Fruit fly (Drosophila melanogaster): Measurements from ENCODE around the gene CG34328.

The CG34328 gene

DNA sequence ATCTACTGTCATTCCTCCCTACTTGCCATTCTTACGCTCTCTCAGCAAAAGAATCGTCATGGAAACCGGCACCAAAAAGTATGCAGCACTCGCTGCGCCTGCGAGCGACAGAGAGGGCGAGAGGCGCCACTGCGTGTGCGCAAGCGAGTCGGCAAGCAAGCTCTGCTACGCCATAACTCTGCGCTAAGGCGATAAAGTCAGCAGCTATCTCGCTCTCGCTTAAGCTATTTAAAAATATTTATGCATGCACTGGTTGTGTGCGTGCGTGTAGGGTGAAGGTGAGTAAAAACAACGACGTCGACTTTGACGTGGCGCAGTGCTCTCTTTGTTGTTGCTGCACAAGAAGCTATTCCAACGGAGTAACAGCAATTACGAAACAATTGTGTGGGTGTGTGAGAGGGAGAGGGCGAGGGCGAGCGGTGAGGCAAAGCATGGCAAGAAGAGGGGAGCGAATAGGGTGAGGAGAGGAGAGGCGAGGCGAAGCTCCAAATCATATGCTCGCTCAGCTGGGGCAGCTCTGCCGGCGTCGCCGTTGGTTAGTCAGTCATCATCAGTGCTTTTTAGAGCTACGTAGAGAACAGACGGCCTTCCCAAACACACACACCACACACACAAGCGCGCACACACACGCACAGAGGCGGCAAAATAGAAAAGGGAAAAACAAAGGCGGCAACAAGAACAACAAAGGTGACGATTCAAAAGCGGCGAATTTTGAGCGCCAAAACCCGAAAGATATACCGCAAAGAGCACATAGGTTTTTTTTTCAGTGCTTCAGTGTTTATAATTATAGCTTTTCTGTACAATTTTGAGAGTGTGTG lies 33.6 kb downstream of the CG34328 start, which contains the start of gene CrebB (continued):
- TF ChIP-seq gt (GFP tag; IDR thresholded peaks at IDR 0.05) (no peak), MBD-R2 (GFP tag; IDR thresholded peaks at IDR 0.05) (peak; percentile 10; the same call in 1 of the 2 replicates), CG1792 (GFP tag; optimal IDR thresholded peaks at IDR 0.05) (no peak), MTF-1 (GFP tag; optimal IDR thresholded peaks at IDR 0.05; ENCODE audit: borderline replicate concordance) (peak; percentile 36), CG2129 (GFP tag; IDR thresholded peaks at IDR 0.05; ENCODE audit: partially characterized antibody) (no peak), al (GFP tag; IDR thresholded peaks at IDR 0.05) (peak; percentile 13; the same call in 1 of the 2 replicates), ase (GFP tag; IDR thresholded peaks at IDR 0.05) (no peak), onecut (GFP tag; IDR thresholded peaks at IDR 0.05) (0 out of 2 replicates have a peak, but pooled peaks have one; percentile 4), ash1 (GFP tag; optimal IDR thresholded peaks at IDR 0.05) (no peak), p53 (GFP tag; optimal IDR thresholded peaks at IDR 0.05) (no peak), kni (GFP tag; optimal IDR thresholded peaks at IDR 0.05) (peak; percentile 91), CG10321 (GFP tag; IDR thresholded peaks at IDR 0.05) (peak; percentile 94), hb (GFP tag; IDR thresholded peaks at IDR 0.05; ENCODE audit: partially characterized antibody) (no peak), CG10147 (GFP tag; optimal IDR thresholded peaks at IDR 0.05) (no peak), vvl (GFP tag; IDR thresholded peaks at IDR 0.05) (peak; percentile 88), Six4 (GFP tag; optimal IDR thresholded peaks at IDR 0.05) (no peak), chif (GFP tag; optimal IDR thresholded peaks at IDR 0.05) (no peak), odd (GFP tag; optimal IDR thresholded peaks at IDR 0.05) (no peak), hth (optimal IDR thresholded peaks at IDR 0.05) (no peak)

DNA sequence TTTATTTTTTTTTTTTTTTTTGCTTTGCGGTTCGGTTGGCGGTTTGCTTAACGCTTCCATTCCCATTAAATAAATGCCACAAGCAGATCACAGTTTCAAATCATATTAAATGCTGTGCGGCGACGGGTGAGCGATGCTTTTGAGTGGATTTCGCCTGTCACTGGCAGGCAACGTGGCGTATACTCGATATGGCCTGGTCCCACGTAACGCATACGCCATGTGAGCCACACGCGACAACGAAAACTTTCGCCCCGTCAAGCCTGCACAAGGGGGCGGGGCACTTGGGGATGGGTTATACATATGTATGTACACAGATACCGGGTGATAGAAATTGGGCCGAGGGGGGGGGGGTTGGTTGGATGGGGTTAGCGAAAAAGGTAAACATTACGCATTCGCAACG lies 34.9 kb downstream of the CG34328 start:
- TF ChIP-seq CG4404 (GFP tag; IDR thresholded peaks at IDR 0.05), result no peak
- no peak for TF ChIP-seq CG8478 (optimal IDR thresholded peaks at IDR 0.05)
- TF ChIP-seq pan (optimal IDR thresholded peaks at IDR 0.05), result no peak
- no peak for TF ChIP-seq pan (GFP tag; optimal IDR thresholded peaks at IDR 0.05 in 1 of 2, IDR thresholded peaks at IDR 0.05 in 1 of 2)
- no peak for TF ChIP-seq caup (GFP tag; optimal IDR thresholded peaks at IDR 0.05; ENCODE audit: severe bottlenecking)
- TF ChIP-seq H15 (GFP tag; IDR thresholded peaks at IDR 0.05), result no peak
- no peak for TF ChIP-seq Jarid2 (GFP tag; optimal IDR thresholded peaks at IDR 0.05)
- no peak for TF ChIP-seq ind (GFP tag; optimal IDR thresholded peaks at IDR 0.05)
- no peak for TF ChIP-seq Doc2 (GFP tag; IDR thresholded peaks at IDR 0.05)
- TF ChIP-seq CG10979 (tag; optimal IDR thresholded peaks at IDR 0.05), result peak; percentile 23
- no peak for TF ChIP-seq CG9876 (GFP tag; optimal IDR thresholded peaks at IDR 0.05)
- no peak for TF ChIP-seq Aef1 (GFP tag; IDR thresholded peaks at IDR 0.05)
- TF ChIP-seq CoRest (tag; optimal IDR thresholded peaks at IDR 0.05), result no peak
- TF ChIP-seq CG3995 (GFP tag; optimal IDR thresholded peaks at IDR 0.05), result no peak
- TF ChIP-seq ftz-f1 (GFP tag; optimal IDR thresholded peaks at IDR 0.05), result no peak
- TF ChIP-seq CG7372 (GFP tag; IDR thresholded peaks at IDR 0.05), result peak; percentile 96
- no peak for TF ChIP-seq ab (GFP tag; optimal IDR thresholded peaks at IDR 0.05)
- TF ChIP-seq ERR (GFP tag; optimal IDR thresholded peaks at IDR 0.05), result no peak
- no peak for TF ChIP-seq CG17385 (GFP tag; optimal IDR thresholded peaks at IDR 0.05)
- no peak for TF ChIP-seq aop (GFP tag; IDR thresholded peaks at IDR 0.05)
- peak; percentile 31 for TF ChIP-seq cwo (GFP tag; optimal IDR thresholded peaks at IDR 0.05)
- TF ChIP-seq stwl (tag; optimal IDR thresholded peaks at IDR 0.05), result no peak
- peak; percentile 2 for TF ChIP-seq zen (tag; optimal IDR thresholded peaks at IDR 0.05)
- TF ChIP-seq CG11398 (GFP tag; optimal IDR thresholded peaks at IDR 0.05), result no peak
- no peak for TF ChIP-seq Spps (tag; optimal IDR thresholded peaks at IDR 0.05)

All from whole organism, embryonic.